Worm (Caenorhabditis elegans): ENCODE data around the gene Y17G7B.12.

Y17G7B.12 gene

ce11 chrII:12040167-12040566 is 16.5 kb downstream of the Y17G7B.12 start (continued):
- TF ChIP-seq nhr-71 (tag; optimal IDR thresholded peaks at IDR 0.05), result peak; percentile 67
- TF ChIP-seq C34B4.2 (tag; optimal IDR thresholded peaks at IDR 0.05), result no peak
- TF ChIP-seq nhr-28 (tag; optimal IDR thresholded peaks at IDR 0.05), result no peak
- TF ChIP-seq snpc-4 (tag; optimal IDR thresholded peaks at IDR 0.05), result peak; percentile 1
- TF ChIP-seq nhr-237 (tag; optimal IDR thresholded peaks at IDR 0.05), result no peak
- TF ChIP-seq ets-5 (GFP tag; IDR thresholded peaks at IDR 0.05), result no peak
- no peak for TF ChIP-seq grh-1 (GFP tag; IDR thresholded peaks at IDR 0.05)
- TF ChIP-seq ama-1 (optimal IDR thresholded peaks at IDR 0.05), result no peak
- TF ChIP-seq Y116A8C.19 (tag; optimal IDR thresholded peaks at IDR 0.05; ENCODE audit: borderline replicate concordance), result no peak
- TF ChIP-seq jun-1 (tag; optimal IDR thresholded peaks at IDR 0.05), result no peak
- TF ChIP-seq aly-2 (tag; optimal IDR thresholded peaks at IDR 0.05), result no peak
- TF ChIP-seq isw-1 (GFP tag; IDR thresholded peaks at IDR 0.05), result no peak
- TF ChIP-seq nhr-11 (tag; optimal IDR thresholded peaks at IDR 0.05), result no peak
- no peak for TF ChIP-seq nhr-84 (tag; optimal IDR thresholded peaks at IDR 0.05)
- TF ChIP-seq ceh-82 (tag; optimal IDR thresholded peaks at IDR 0.05), result peak in 1 of 3 experiments; percentile 54
- TF ChIP-seq egl-27 (tag; optimal IDR thresholded peaks at IDR 0.05), result no peak
- no peak for TF ChIP-seq lin-15B (tag; optimal IDR thresholded peaks at IDR 0.05)
- no peak for TF ChIP-seq nhr-76 (tag; optimal IDR thresholded peaks at IDR 0.05)
- no peak for TF ChIP-seq lin-39 (tag; optimal IDR thresholded peaks at IDR 0.05)
- peak; percentile 43 to 56 for TF ChIP-seq efl-1 (optimal IDR thresholded peaks at IDR 0.05)
- TF ChIP-seq efl-1 (GFP tag; optimal IDR thresholded peaks at IDR 0.05 in 1 of 2), result peak; percentile 10 to 13
- no peak for TF ChIP-seq pqm-1 (tag; optimal IDR thresholded peaks at IDR 0.05)
- no peak for TF ChIP-seq mab-9 (GFP tag; IDR thresholded peaks at IDR 0.05)
- TF ChIP-seq zag-1 (tag; optimal IDR thresholded peaks at IDR 0.05), result no peak
- TF ChIP-seq nhr-90 (tag; optimal IDR thresholded peaks at IDR 0.05; ENCODE audit: poor library complexity), result peak; percentile 54
- TF ChIP-seq lin-14 (GFP tag; optimal IDR thresholded peaks at IDR 0.05), result no peak
- TF ChIP-seq nhr-19 (GFP tag; conservative IDR thresholded peaks at IDR 0.05), result peak; percentile 43; the same call in 1 of the 2 replicates
- peak; percentile 87 for TF ChIP-seq nhr-20 (tag; optimal IDR thresholded peaks at IDR 0.05)
- TF ChIP-seq ztf-4 (tag; optimal IDR thresholded peaks at IDR 0.05), result no peak
- TF ChIP-seq fos-1 (tag; optimal IDR thresholded peaks at IDR 0.05), result no peak
- TF ChIP-seq dpl-1 (GFP tag; optimal IDR thresholded peaks at IDR 0.05), result peak in 2 of 3 experiments; percentile 21 to 27
- no peak for TF ChIP-seq fkh-4 (tag; optimal IDR thresholded peaks at IDR 0.05; ENCODE audit: borderline replicate concordance)
- TF ChIP-seq aha-1 (tag; optimal IDR thresholded peaks at IDR 0.05), result peak; percentile 80
- TF ChIP-seq skn-1 (tag; optimal IDR thresholded peaks at IDR 0.05), result peak; percentile 26
- TF ChIP-seq lir-3 (tag; optimal IDR thresholded peaks at IDR 0.05; ENCODE audit: poor library complexity), result no peak
- no peak for TF ChIP-seq unc-30 (tag; optimal IDR thresholded peaks at IDR 0.05)

- no peak for TF ChIP-seq skn-1 (tag; optimal IDR thresholded peaks at IDR 0.05)
- peak; percentile 33 for TF ChIP-seq dsc-1 (tag; optimal IDR thresholded peaks at IDR 0.05)
- TF ChIP-seq nhr-19 (GFP tag; conservative IDR thresholded peaks at IDR 0.05), result no peak
- TF ChIP-seq egl-13 (tag; optimal IDR thresholded peaks at IDR 0.05), result no peak
- no peak for TF ChIP-seq jun-1 (tag; optimal IDR thresholded peaks at IDR 0.05)
- no peak for TF ChIP-seq lin-35 (GFP tag; optimal IDR thresholded peaks at IDR 0.05)
- peak; percentile 1 for TF ChIP-seq nhr-71 (tag; optimal IDR thresholded peaks at IDR 0.05)
- no peak for TF ChIP-seq lsy-2 (tag; optimal IDR thresholded peaks at IDR 0.05)
- TF ChIP-seq mef-2 (tag; optimal IDR thresholded peaks at IDR 0.05), result no peak
- TF ChIP-seq vab-15 (tag; optimal IDR thresholded peaks at IDR 0.05), result no peak
- no peak for TF ChIP-seq lin-15B (tag; optimal IDR thresholded peaks at IDR 0.05)
- no peak for TF ChIP-seq blmp-1 (tag; optimal IDR thresholded peaks at IDR 0.05)
- TF ChIP-seq lir-3 (tag; optimal IDR thresholded peaks at IDR 0.05; ENCODE audit: poor library complexity), result no peak
- no peak for TF ChIP-seq efl-1 (optimal IDR thresholded peaks at IDR 0.05)
- peak in 1 of 2 experiments; percentile 5 for TF ChIP-seq efl-1 (GFP tag; optimal IDR thresholded peaks at IDR 0.05 in 1 of 2)
- TF ChIP-seq sup-37 (GFP tag; optimal IDR thresholded peaks at IDR 0.05), result no peak
- no peak for TF ChIP-seq aly-2 (tag; optimal IDR thresholded peaks at IDR 0.05)
- no peak for TF ChIP-seq mab-9 (GFP tag; IDR thresholded peaks at IDR 0.05)
These were observed 17.5 kb downstream of the Y17G7B.12 start for ce11 chrII:12041116-12041515.

All from whole organism, L1 larva.